Fruit fly (Drosophila melanogaster) whole organism, adult: ENCODE results near the gene CG10570.

ENCODE experiments used
- CG11617 ChIP-seq: fragments of 200-800 bp; sonication (Bioruptor generic); optimal IDR thresholded peaks from 2 replicates; lab custom pipeline; 2017; ENCODE audit warnings: mild to moderate bottlenecking, missing biosample characterization, missing genetic modification reagents, missing genetic modification characterization
- CG1620 ChIP-seq: fragments of 200-800 bp; sonication (Bioruptor generic); optimal IDR thresholded peaks from 2 replicates; lab custom pipeline; 2016; ENCODE audit warnings: missing biosample characterization, missing genetic modification characterization
- CG7045 ChIP-seq: fragments of 200-800 bp; sonication (Bioruptor generic); optimal IDR thresholded peaks from 2 replicates; lab custom pipeline; 2017; ENCODE audit warnings: missing biosample characterization, mild to moderate bottlenecking, missing genetic modification characterization
- CG7101 ChIP-seq: fragments of 200-800 bp; sonication (Bioruptor generic); optimal IDR thresholded peaks from 2 replicates; lab custom pipeline; 2018; ENCODE audit warnings: missing biosample characterization, mild to moderate bottlenecking, missing genetic modification characterization, moderate library complexity
- cnc ChIP-seq, 2 experiments: fragments of >200 bp; optimal IDR thresholded peaks; 2 replicates each; lab custom pipeline; 2017
- pad ChIP-seq: fragments of 200-800 bp; sonication (Bioruptor generic); optimal IDR thresholded peaks from 3 replicates; lab custom pipeline; 2017; ENCODE audit warnings: missing biosample characterization, missing genetic modification characterization, mild to moderate bottlenecking, moderate library complexity, missing genetic modification reagents

DNA sequence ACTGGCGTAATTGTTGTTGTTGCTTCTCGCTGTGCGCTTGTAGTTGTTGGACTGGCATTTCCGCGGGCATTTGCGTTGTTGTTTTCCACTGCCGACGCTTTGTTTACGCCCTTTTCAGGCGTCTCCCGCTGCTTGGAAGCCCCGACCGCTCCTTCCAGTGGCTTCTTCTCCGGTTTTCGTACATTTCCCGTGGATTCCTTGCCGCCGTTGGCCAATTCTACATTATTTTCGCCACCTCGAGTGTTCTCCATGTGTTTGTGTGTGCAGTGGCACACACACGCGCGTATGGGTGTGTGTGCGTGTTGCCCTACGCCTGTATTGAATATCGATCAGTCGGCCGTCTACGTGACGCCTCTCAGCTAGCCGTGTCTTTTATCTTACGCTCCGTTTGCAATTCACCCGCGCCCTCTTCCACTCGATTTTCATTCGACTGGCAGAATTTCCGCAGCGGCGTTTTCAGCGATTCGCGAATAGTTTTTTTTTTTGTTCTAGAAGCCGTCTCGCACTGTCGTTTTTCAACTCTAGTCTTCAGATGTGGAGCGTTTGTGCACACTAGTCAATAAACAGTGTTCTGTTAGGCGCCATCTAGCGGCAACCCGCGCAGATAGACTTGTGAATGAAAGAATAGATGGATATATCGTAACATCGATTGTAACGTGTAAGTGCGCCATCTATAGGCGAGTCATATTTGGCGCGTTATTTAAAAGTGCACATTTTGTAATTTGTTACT, 28.3 kb upstream of the CG10570 start, which contains the start of gene CG10600:
- TF ChIP-seq CG1620 (GFP tag; lab: Kevin White, UChicago) (peak; percentile 95), CG7045 (GFP tag; lab: Kevin White, UChicago) (peak; percentile 69), pad (GFP tag; lab: Kevin White, UChicago) (peak; percentile 84), CG11617 (peak; percentile 81), cnc (optimal IDR thresholded peaks at IDR 0.05; lab: Kevin White, UChicago) (no peak), CG7101 (tag; lab: Kevin White, UChicago) (peak; percentile 88)
